Fruit fly (Drosophila melanogaster) whole organism: ENCODE results near the gene Cpr65Au.

Source experiments
- EcR ChIP-seq, 2 experiments: fragments of >200 bp; optimal IDR thresholded peaks; 2 replicates each; lab custom pipeline; 2017; ENCODE audit warnings: missing biosample characterization in 2 of 2, missing genetic modification characterization in 2 of 2, missing genetic modification reagents in 2 of 2
- usp ChIP-seq: fragments of >200 bp; optimal IDR thresholded peaks from 2 replicates; lab custom pipeline; 2017; ENCODE audit warnings: missing biosample characterization, missing genetic modification characterization, mixed read lengths

- TF ChIP-seq EcR (GFP tag; optimal IDR thresholded peaks at IDR 0.05; lab: Kevin White, UChicago) (no peak), usp (no peak)
Measured at dm6 chr3L:6138018-6138417, 6.1 kb upstream of the Cpr65Au start, which contains the start of gene Lcp65Ae.
